Worm (Caenorhabditis elegans) whole organism, mixed stage, embryonic: ENCODE data around the gene hcp-2.

ENCODE experiments used
- ces-1 ChIP-seq: fragments of 150-350 bp; optimal IDR thresholded peaks from 2 replicates; lab custom pipeline; 2014; ENCODE audit warnings: missing biosample characterization, missing genetic modification reagents, missing genetic modification characterization
- elt-3 ChIP-seq: fragments of 150-350 bp; optimal IDR thresholded peaks from 2 replicates; lab custom pipeline; 2014; ENCODE audit warnings: missing biosample characterization, missing genetic modification characterization
- ham-2 ChIP-seq: fragments of 200-800 bp; sonication (Bioruptor generic); optimal IDR thresholded peaks from 2 replicates; lab custom pipeline; 2018; ENCODE audit warnings: mild to moderate bottlenecking, missing genetic modification characterization, missing compliant biosample characterization
- lsy-2 ChIP-seq: fragments of 150-350 bp; optimal IDR thresholded peaks from 2 replicates; lab custom pipeline; 2014; ENCODE audit warnings: missing biosample characterization, missing genetic modification characterization
- mab-5 ChIP-seq: fragments of 150-350 bp; optimal IDR thresholded peaks from 2 replicates; lab custom pipeline; 2014; ENCODE audit warnings: missing biosample characterization, missing genetic modification characterization
- mep-1 ChIP-seq: fragments of 150-350 bp; optimal IDR thresholded peaks from 2 replicates; lab custom pipeline; 2017; ENCODE audit warnings: missing biosample characterization, missing genetic modification reagents, missing genetic modification characterization, inconsistent platforms
- nhr-237 ChIP-seq: fragments of 150-350 bp; optimal IDR thresholded peaks from 2 replicates; lab custom pipeline; 2014; ENCODE audit warnings: missing biosample characterization, missing genetic modification characterization
- nhr-28 ChIP-seq: fragments of 150-350 bp; optimal IDR thresholded peaks from 2 replicates; lab custom pipeline; 2014; ENCODE audit warnings: missing biosample characterization, missing genetic modification characterization
- nhr-76 ChIP-seq: sonication (generic microtip); optimal IDR thresholded peaks from 2 replicates; lab custom pipeline; 2017; ENCODE audit warnings: missing biosample characterization, missing genetic modification characterization
- pha-4 ChIP-seq: fragments of 150-350 bp; optimal IDR thresholded peaks from 2 replicates; lab custom pipeline; 2018; ENCODE audit warnings: missing biosample characterization, missing genetic modification reagents, missing genetic modification characterization
- snpc-4 ChIP-seq: fragments of 150-350 bp; optimal IDR thresholded peaks from 2 replicates; lab custom pipeline; 2014; ENCODE audit warnings: missing biosample characterization, missing genetic modification characterization
- unc-39 ChIP-seq: fragments of 150-350 bp; optimal IDR thresholded peaks from 2 replicates; lab custom pipeline; 2014; ENCODE audit warnings: missing biosample characterization, missing genetic modification characterization
- ztf-11 ChIP-seq: fragments of 150-350 bp; optimal IDR thresholded peaks from 2 replicates; lab custom pipeline; 2014; ENCODE audit warnings: missing biosample characterization, missing genetic modification characterization

ce11 chrV:9699216-9699615 lies 53.6 kb downstream of the hcp-2 start:
- no peak for TF ChIP-seq mab-5 (tag; lab: Kevin White, UChicago)
- TF ChIP-seq ces-1 (GFP tag; lab: Kevin White, UChicago) = no peak
- TF ChIP-seq unc-39 = no peak
- TF ChIP-seq nhr-28 = no peak
- TF ChIP-seq pha-4 (tag; lab: Kevin White, UChicago) = no peak
- no peak for TF ChIP-seq snpc-4
- TF ChIP-seq elt-3 (tag; lab: Kevin White, UChicago) = no peak
- no peak for TF ChIP-seq lsy-2 (tag; lab: Kevin White, UChicago)
- no peak for TF ChIP-seq nhr-237
- no peak for TF ChIP-seq mep-1 (tag; lab: Kevin White, UChicago)
- TF ChIP-seq ham-2 (GFP tag; lab: Kevin White, UChicago) = no peak
- TF ChIP-seq nhr-76 (tag; lab: Kevin White, UChicago) = no peak
- TF ChIP-seq ztf-11 = no peak
